Worm (Caenorhabditis elegans) whole organism, L3 larva: Measurements from ENCODE around the gene wht-6.

Experiments used
- aly-2 ChIP-seq: fragments of 150-350 bp; optimal IDR thresholded peaks from 2 replicates; lab custom pipeline; 2014; ENCODE audit warnings: missing biosample characterization, missing genetic modification characterization
- ceh-28 ChIP-seq: fragments of 150-350 bp; optimal IDR thresholded peaks from 2 replicates; lab custom pipeline; 2014; ENCODE audit warnings: missing biosample characterization, missing genetic modification reagents, missing genetic modification characterization
- nhr-28 ChIP-seq: fragments of 150-350 bp; optimal IDR thresholded peaks from 2 replicates; lab custom pipeline; 2014; ENCODE audit warnings: missing biosample characterization, missing genetic modification characterization
- nhr-77 ChIP-seq: fragments of 150-350 bp; optimal IDR thresholded peaks from 2 replicates; lab custom pipeline; 2014; ENCODE audit warnings: missing biosample characterization, missing genetic modification characterization
- pha-4 ChIP-seq: fragments of 150-350 bp; optimal IDR thresholded peaks from 2 replicates; lab custom pipeline; 2014; ENCODE audit warnings: missing biosample characterization, missing genetic modification reagents, missing genetic modification characterization

ce11 chrIII:6430834-6431233 lies 40.7 kb upstream of the wht-6 start, which contains the start of gene popl-1:
- no peak for TF ChIP-seq pha-4 (tag; lab: Kevin White, UChicago)
- TF ChIP-seq aly-2 (tag; lab: Kevin White, UChicago): no peak
- TF ChIP-seq nhr-77 (tag; lab: Kevin White, UChicago): no peak
- TF ChIP-seq nhr-28 (tag; lab: Kevin White, UChicago): no peak
- no peak for TF ChIP-seq ceh-28 (tag; lab: Kevin White, UChicago)
